Fruit fly (Drosophila melanogaster) whole organism, adult: ENCODE results near the gene Or69a.

ENCODE experiments used
- CG7045 ChIP-seq: fragments of 200-800 bp; sonication (Bioruptor generic); optimal IDR thresholded peaks from 2 replicates; lab custom pipeline; 2017; ENCODE audit warnings: missing biosample characterization, mild to moderate bottlenecking, missing genetic modification characterization
- CG7101 ChIP-seq: fragments of 200-800 bp; sonication (Bioruptor generic); optimal IDR thresholded peaks from 2 replicates; lab custom pipeline; 2018; ENCODE audit warnings: missing biosample characterization, mild to moderate bottlenecking, missing genetic modification characterization, moderate library complexity
- Clk ChIP-seq: fragments of 200-800 bp; sonication (Bioruptor generic); optimal IDR thresholded peaks from 2 replicates; lab custom pipeline; 2017; ENCODE audit warnings: missing biosample characterization, missing genetic modification characterization
- Hr96 ChIP-seq: fragments of 200-800 bp; sonication (Bioruptor generic); optimal IDR thresholded peaks from 2 replicates; lab custom pipeline; 2016; ENCODE audit warnings: missing biosample characterization, missing genetic modification characterization
- Mnt ChIP-seq: fragments of 200-800 bp; sonication (Bioruptor generic); optimal IDR thresholded peaks from 2 replicates; lab custom pipeline; 2016; ENCODE audit warnings: missing biosample characterization, mild to moderate bottlenecking, missing genetic modification characterization
- bab1 ChIP-seq: fragments of 200-800 bp; sonication (Bioruptor generic); optimal IDR thresholded peaks from 3 replicates; lab custom pipeline; 2019; ENCODE audit warnings: missing biosample characterization, mild to moderate bottlenecking, missing genetic modification characterization, moderate library complexity
- cnc ChIP-seq, 2 experiments: fragments of >200 bp; optimal IDR thresholded peaks; 2 replicates each; lab custom pipeline; 2017
- kay ChIP-seq: fragments of 200-800 bp; sonication (Bioruptor generic); peaks from one replicate; lab custom pipeline; 2016; ENCODE audit warnings: missing biosample characterization, missing genetic modification characterization, borderline replicate concordance
- ovo ChIP-seq: fragments of 200-800 bp; sonication (Bioruptor generic); optimal IDR thresholded peaks from 2 replicates; lab custom pipeline; 2016; ENCODE audit warnings: missing biosample characterization, missing genetic modification characterization
- pad ChIP-seq: fragments of 200-800 bp; sonication (Bioruptor generic); optimal IDR thresholded peaks from 3 replicates; lab custom pipeline; 2017; ENCODE audit warnings: missing biosample characterization, missing genetic modification characterization, mild to moderate bottlenecking, moderate library complexity, missing genetic modification reagents
- tj ChIP-seq: fragments of 200-800 bp; sonication (Bioruptor generic); optimal IDR thresholded peaks from 3 replicates; lab custom pipeline; 2017; ENCODE audit warnings: missing biosample characterization, mild to moderate bottlenecking, missing genetic modification characterization, moderate library complexity
- toe ChIP-seq: fragments of 200-800 bp; sonication (Bioruptor generic); optimal IDR thresholded peaks from 2 replicates; lab custom pipeline; 2016; ENCODE audit warnings: missing biosample characterization, missing genetic modification characterization

Or69a gene

DNA sequence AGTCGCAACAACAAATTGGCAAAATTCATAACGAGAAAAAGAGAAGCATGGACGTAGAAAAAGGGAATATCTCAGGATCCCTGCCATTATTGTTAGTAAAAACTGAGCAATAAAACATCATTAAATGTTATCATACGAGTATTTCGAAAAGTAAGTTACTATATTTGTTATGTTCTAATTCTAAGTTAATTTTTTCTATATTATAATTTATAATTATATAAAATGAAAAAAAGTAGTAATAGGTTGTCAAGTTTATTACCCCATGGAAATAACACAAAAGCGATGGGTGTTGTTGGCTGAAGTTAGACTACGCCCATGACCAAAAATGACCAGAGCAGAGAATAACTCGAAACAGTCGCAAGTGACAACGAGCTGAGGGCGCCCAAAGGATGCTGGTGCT is 52.1 kb downstream of the Or69a start:
- TF ChIP-seq pad (GFP tag; lab: Kevin White, UChicago) (no peak), tj (GFP tag; lab: Kevin White, UChicago) (no peak), Clk (GFP tag; lab: Kevin White, UChicago) (no peak), ovo (no peak), Mnt (GFP tag; lab: Kevin White, UChicago) (no peak), cnc (optimal IDR thresholded peaks at IDR 0.05; lab: Kevin White, UChicago) (no peak), toe (GFP tag; lab: Kevin White, UChicago) (no peak), Hr96 (no peak), bab1 (GFP tag; lab: Kevin White, UChicago) (no peak), CG7045 (GFP tag; lab: Kevin White, UChicago) (no peak), kay (no peak), CG7101 (tag; lab: Kevin White, UChicago) (no peak)
